Fruit fly (Drosophila melanogaster) whole organism, embryonic: ENCODE results near the gene Dlc90F.
A peak's percentile ranks its signal among the peaks of the same experiment; 100 is the strongest.

Experiments
- CG10543 ChIP-seq: fragments of 200-800 bp; sonication (Bioruptor generic); optimal IDR thresholded peaks from 3 replicates; lab custom pipeline; 2017; ENCODE audit warnings: missing biosample characterization, mild to moderate bottlenecking, missing genetic modification characterization, moderate library complexity
- CG10979 ChIP-seq: fragments of 200-800 bp; sonication (Bioruptor generic); optimal IDR thresholded peaks from 2 replicates; lab custom pipeline; 2018; ENCODE audit warnings: missing biosample characterization, mild to moderate bottlenecking, missing genetic modification characterization, moderate library complexity
- CG11093 ChIP-seq: fragments of 200-800 bp; sonication (Bioruptor generic); IDR thresholded peaks from 3 replicates; pipeline ENCODE4 v1.3.6; 2022; ENCODE audit warnings: missing biosample characterization, missing genetic modification characterization
- CG12769 ChIP-seq: fragments of 200-800 bp; sonication (Bioruptor generic); optimal IDR thresholded peaks from 2 replicates; lab custom pipeline; 2019; ENCODE audit warnings: missing biosample characterization, mild to moderate bottlenecking, missing genetic modification characterization, moderate library complexity
- CG14441 ChIP-seq: fragments of 200-800 bp; sonication (Bioruptor generic); IDR thresholded peaks from 2 replicates; pipeline ENCODE4 v1.3.6; 2022; ENCODE audit warnings: missing biosample characterization, missing genetic modification characterization
- CG15514 ChIP-seq: fragments of 200-800 bp; sonication (Bioruptor generic); optimal IDR thresholded peaks from 3 replicates; lab custom pipeline; 2017; ENCODE audit warnings: missing biosample characterization, missing genetic modification characterization, mild to moderate bottlenecking, moderate library complexity, missing genetic modification reagents
- CG16863 ChIP-seq: fragments of 200-800 bp; sonication (Bioruptor generic); optimal IDR thresholded peaks from 3 replicates; lab custom pipeline; 2016; ENCODE audit warnings: missing biosample characterization, missing genetic modification characterization
- CG17186 ChIP-seq: fragments of 200-800 bp; sonication (Bioruptor generic); optimal IDR thresholded peaks from 3 replicates; lab custom pipeline; 2017; ENCODE audit warnings: missing biosample characterization, missing genetic modification reagents, missing genetic modification characterization
- CG17328 ChIP-seq: fragments of 200-800 bp; sonication (Bioruptor generic); IDR thresholded peaks from 2 replicates; pipeline ENCODE4 v1.3.6; 2022; ENCODE audit warnings: missing biosample characterization, missing genetic modification characterization
- CG18599 ChIP-seq: fragments of 200-800 bp; sonication (Bioruptor generic); optimal IDR thresholded peaks from 3 replicates; lab custom pipeline; 2017; ENCODE audit warnings: missing biosample characterization, missing genetic modification characterization, mild to moderate bottlenecking, moderate library complexity, missing genetic modification reagents
- CG33557 ChIP-seq: fragments of 200-800 bp; sonication (Bioruptor generic); optimal IDR thresholded peaks from 2 replicates; lab custom pipeline; 2019; ENCODE audit warnings: missing biosample characterization, mild to moderate bottlenecking, missing genetic modification characterization, moderate library complexity
- CG34224 ChIP-seq: fragments of 200-800 bp; sonication (Bioruptor generic); IDR thresholded peaks from 3 replicates; pipeline ENCODE4 v1.3.6; 2022; ENCODE audit warnings: missing biosample characterization, missing genetic modification characterization; ENCODE audit not compliant: partially characterized antibody
- CG34376 ChIP-seq: fragments of 200-800 bp; sonication (Bioruptor generic); optimal IDR thresholded peaks from 2 replicates; lab custom pipeline; 2018; ENCODE audit warnings: missing biosample characterization, mild to moderate bottlenecking, missing genetic modification characterization
- CG3726 ChIP-seq: fragments of 200-800 bp; sonication (Bioruptor generic); IDR thresholded peaks from 3 replicates; pipeline ENCODE4, ENCODE4 v1.3.6; 2022; ENCODE audit warnings: missing biosample characterization, missing genetic modification characterization
- CG42726 ChIP-seq: fragments of 200-800 bp; sonication (Bioruptor generic); IDR thresholded peaks from 2 replicates; pipeline ENCODE4 v1.3.6; 2022; ENCODE audit warnings: missing biosample characterization, missing genetic modification characterization; ENCODE audit not compliant: partially characterized antibody
- CG7372 ChIP-seq: fragments of 200-800 bp; sonication (Bioruptor generic); IDR thresholded peaks from 2 replicates; pipeline ENCODE4 v1.3.6; 2022; ENCODE audit warnings: missing biosample characterization, missing genetic modification characterization
- CG9437 ChIP-seq: fragments of 200-800 bp; sonication (Bioruptor generic); optimal IDR thresholded peaks from 2 replicates; lab custom pipeline; 2018; ENCODE audit warnings: missing biosample characterization, mild to moderate bottlenecking, missing genetic modification characterization
- Deaf1 ChIP-seq: fragments of 200-800 bp; optimal IDR thresholded peaks from 3 replicates; lab custom pipeline; 2019; ENCODE audit warnings: missing biosample characterization, mild to moderate bottlenecking, missing genetic modification characterization, moderate library complexity
- Ets65A ChIP-seq: fragments of 200-800 bp; sonication (Bioruptor generic); peaks from one replicate; lab custom pipeline; 2016; ENCODE audit warnings: missing biosample characterization, missing genetic modification characterization
- H2.0 ChIP-seq: fragments of 200-800 bp; sonication (Bioruptor generic); IDR thresholded peaks from 2 replicates; pipeline ENCODE4 v1.3.6; 2022; ENCODE audit warnings: missing biosample characterization, missing genetic modification characterization
- HLH3B ChIP-seq: fragments of 200-800 bp; sonication (Bioruptor generic); IDR thresholded peaks from 2 replicates; pipeline ENCODE4 v1.3.6; 2022; ENCODE audit warnings: missing biosample characterization, missing genetic modification characterization
- Jarid2 ChIP-seq: fragments of 200-800 bp; sonication (Bioruptor generic); optimal IDR thresholded peaks from 3 replicates; lab custom pipeline; 2017; ENCODE audit warnings: mild to moderate bottlenecking, missing biosample characterization, missing genetic modification reagents, missing genetic modification characterization
- Med ChIP-seq: fragments of 200-800 bp; sonication (Bioruptor generic); peaks from one replicate; lab custom pipeline; 2016; ENCODE audit warnings: missing biosample characterization, missing genetic modification characterization, mild to moderate bottlenecking, inconsistent platforms, moderate library complexity
- Poxn ChIP-seq: fragments of 200-800 bp; sonication (Bioruptor generic); IDR thresholded peaks from 2 replicates; pipeline ENCODE4 v1.3.6; 2022; ENCODE audit warnings: missing biosample characterization, missing genetic modification characterization
- Stat92E ChIP-seq, 3 experiments: fragments of >200 bp in 2 of 3; fragments of 200-800 bp in 1 of 3; sonication (Bioruptor generic) in 1 of 3; optimal IDR thresholded peaks; 2 replicates each; lab custom pipeline; 2017 to 2019; ENCODE audit warnings: missing biosample characterization in 3 of 3, missing genetic modification characterization in 3 of 3, mild to moderate bottlenecking in 1 of 3, moderate library complexity in 1 of 3
- Trl ChIP-seq, 3 experiments: fragments of >200 bp in 2 of 3; fragments of 200-800 bp in 1 of 3; sonication (Bioruptor generic) in 1 of 3; optimal IDR thresholded peaks; 2 replicates in 1 of 3; 3 replicates in 2 of 3; lab custom pipeline; 2016 to 2017; ENCODE audit warnings: missing biosample characterization in 1 of 3, missing genetic modification characterization in 1 of 3
- abd-A ChIP-seq: fragments of 200-800 bp; sonication (Bioruptor generic); optimal IDR thresholded peaks from 3 replicates; lab custom pipeline; 2019; ENCODE audit warnings: missing biosample characterization, mild to moderate bottlenecking, missing genetic modification characterization, moderate library complexity
- chinmo ChIP-seq: fragments of 200-800 bp; sonication (Bioruptor generic); IDR thresholded peaks from 4 replicates; pipeline ENCODE4 v1.3.6; 2022; ENCODE audit warnings: missing biosample characterization, missing genetic modification characterization; ENCODE audit not compliant: partially characterized antibody
- crol ChIP-seq: fragments of 200-800 bp; sonication (Bioruptor generic); IDR thresholded peaks from 2 replicates; pipeline ENCODE4 v1.3.6; 2022; ENCODE audit warnings: missing biosample characterization, missing genetic modification characterization
- eve ChIP-seq, 2 experiments: fragments of >200 bp; optimal IDR thresholded peaks; 2 replicates each; lab custom pipeline; 2017; ENCODE audit warnings: missing biosample characterization in 2 of 2, missing genetic modification characterization in 2 of 2
- gce ChIP-seq: fragments of 200-800 bp; sonication (Bioruptor generic); IDR thresholded peaks from 3 replicates; pipeline ENCODE4 v1.3.6; 2022; ENCODE audit warnings: missing biosample characterization, missing genetic modification characterization
- h ChIP-seq: fragments of >200 bp; optimal IDR thresholded peaks from 2 replicates; lab custom pipeline; 2017
- hkb ChIP-seq, 2 experiments: fragments of 200-800 bp in 1 of 2; fragments of >200 bp in 1 of 2; sonication (Bioruptor generic) in 1 of 2; IDR thresholded peaks in 1 of 2; optimal IDR thresholded peaks in 1 of 2; 2 replicates each; pipeline versions ENCODE4 v1.3.6 to Lab custom; 2017 to 2022; ENCODE audit warnings: missing biosample characterization in 1 of 2, missing genetic modification characterization in 1 of 2
- ind ChIP-seq: fragments of 200-800 bp; sonication (Bioruptor generic); optimal IDR thresholded peaks from 3 replicates; lab custom pipeline; 2016; ENCODE audit warnings: missing biosample characterization, missing genetic modification characterization
- jumu ChIP-seq: fragments of 200-800 bp; sonication (Bioruptor generic); optimal IDR thresholded peaks from 3 replicates; lab custom pipeline; 2016; ENCODE audit warnings: missing biosample characterization, missing genetic modification characterization
- lab ChIP-seq: fragments of 200-800 bp; sonication (Bioruptor generic); optimal IDR thresholded peaks from 3 replicates; lab custom pipeline; 2017; ENCODE audit warnings: missing biosample characterization, missing genetic modification characterization, mild to moderate bottlenecking, moderate library complexity, missing genetic modification reagents
- maf-S ChIP-seq: fragments of 200-800 bp; sonication (Bioruptor generic); optimal IDR thresholded peaks from 2 replicates; lab custom pipeline; 2016; ENCODE audit warnings: missing biosample characterization, missing genetic modification characterization
- prd ChIP-seq, 3 experiments: fragments of >200 bp in 2 of 3; fragments of 200-800 bp in 1 of 3; sonication (Bioruptor generic) in 1 of 3; optimal IDR thresholded peaks in 2 of 3; IDR thresholded peaks in 1 of 3; 2 replicates in 2 of 3; 3 replicates in 1 of 3; pipeline versions ENCODE4 v1.3.6 to Lab custom; 2017 to 2022; ENCODE audit warnings: missing biosample characterization in 1 of 3, missing genetic modification characterization in 1 of 3
- rib ChIP-seq: fragments of 200-800 bp; sonication (Bioruptor generic); IDR thresholded peaks from 2 replicates; pipeline ENCODE4 v1.3.6; 2022; ENCODE audit warnings: missing biosample characterization, missing genetic modification characterization
- scrt ChIP-seq: fragments of 200-800 bp; sonication (Bioruptor generic); optimal IDR thresholded peaks from 2 replicates; lab custom pipeline; 2018; ENCODE audit warnings: missing biosample characterization, mild to moderate bottlenecking, missing genetic modification characterization, moderate library complexity
- sd ChIP-seq: fragments of 200-800 bp; sonication (Bioruptor generic); optimal IDR thresholded peaks from 3 replicates; lab custom pipeline; 2018; ENCODE audit warnings: missing biosample characterization, mild to moderate bottlenecking, missing genetic modification characterization, moderate library complexity
- sna ChIP-seq: fragments of 200-800 bp; sonication (Bioruptor generic); IDR thresholded peaks from 2 replicates; pipeline ENCODE4 v1.3.6; 2022; ENCODE audit warnings: missing biosample characterization, missing genetic modification characterization; ENCODE audit not compliant: partially characterized antibody
- so ChIP-seq: fragments of 200-800 bp; sonication (Bioruptor generic); IDR thresholded peaks from 3 replicates; pipeline ENCODE4 v1.3.6; 2022; ENCODE audit warnings: missing biosample characterization, missing genetic modification characterization
- tap ChIP-seq: fragments of 200-800 bp; optimal IDR thresholded peaks from 3 replicates; lab custom pipeline; 2019; ENCODE audit warnings: missing biosample characterization, mild to moderate bottlenecking, missing genetic modification characterization, moderate library complexity
- wdn ChIP-seq: fragments of 200-800 bp; sonication (Bioruptor generic); IDR thresholded peaks from 2 replicates; pipeline ENCODE4 v1.3.6; 2022; ENCODE audit warnings: missing biosample characterization, missing genetic modification characterization
- z ChIP-seq: fragments of 200-800 bp; sonication (Bioruptor generic); IDR thresholded peaks from 3 replicates; pipeline ENCODE4 v1.3.6; 2022; ENCODE audit warnings: missing biosample characterization, missing genetic modification characterization

The Dlc90F gene

DNA sequence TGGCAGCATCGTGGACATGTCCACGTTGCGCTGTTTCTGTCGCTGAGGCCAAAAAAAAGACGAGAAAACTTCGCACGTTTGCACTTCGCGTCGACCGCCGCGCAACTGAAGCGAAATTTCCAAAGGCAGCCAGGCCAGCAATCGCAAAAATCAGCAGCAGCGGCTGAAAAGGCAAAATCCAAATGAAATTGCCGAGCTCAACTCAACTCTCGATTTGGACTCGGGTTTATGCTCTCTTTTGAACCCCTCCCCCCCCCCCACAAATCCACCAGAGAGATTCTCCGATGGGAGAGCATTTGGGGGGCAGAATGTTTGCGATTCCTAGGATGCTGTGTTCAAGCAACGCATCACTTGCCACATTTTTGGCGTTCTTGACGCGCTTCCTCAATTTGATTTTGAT, 15.3 kb downstream of the Dlc90F start, which contains the start of gene PKD (continued):
- TF ChIP-seq Stat92E (GFP tag; optimal IDR thresholded peaks at IDR 0.05; lab: Kevin White, UChicago) (no peak), z (GFP tag; lab: Robert Waterston, UW) (peak; percentile 54; the same call in 1 of the 3 replicates), CG10543 (peak; percentile 16), CG17186 (no peak), Trl (optimal IDR thresholded peaks at IDR 0.05; lab: Kevin White, UChicago) (peak in 1 of 2 experiments; percentile 56), Trl (GFP tag; optimal IDR thresholded peaks at IDR 0.05; lab: Kevin White, UChicago) (no peak), Poxn (no peak), chinmo (GFP tag; lab: Robert Waterston, UW) (0 out of 4 replicates have a peak, but pooled peaks have one; percentile 53), crol (peak; percentile 77), sd (tag; lab: Kevin White, UChicago) (peak; percentile 71), so (GFP tag; lab: Robert Waterston, UW) (0 out of 3 replicates have a peak, but pooled peaks have one; percentile 25), CG15514 (GFP tag; lab: Kevin White, UChicago) (peak; percentile 1), Deaf1 (peak; percentile 87), CG3726 (0 out of 3 replicates have a peak, but pooled peaks have one; percentile 23), CG42726 (peak; percentile 51; the same call in 1 of the 2 replicates), scrt (GFP tag; lab: Kevin White, UChicago) (peak; percentile 41), CG11093 (GFP tag; lab: Robert Waterston, UW) (no peak), tap (tag; lab: Kevin White, UChicago) (no peak), CG7372 (no peak), CG34376 (GFP tag; lab: Kevin White, UChicago) (peak; percentile 24), Jarid2 (GFP tag; lab: Kevin White, UChicago) (peak; percentile 10), CG33557 (GFP tag; lab: Kevin White, UChicago) (no peak), ind (GFP tag; lab: Kevin White, UChicago) (no peak), CG18599 (GFP tag; lab: Kevin White, UChicago) (no peak), CG10979 (no peak), prd (optimal IDR thresholded peaks at IDR 0.05; lab: Kevin White, UChicago) (no peak), prd (GFP tag; IDR thresholded peaks at IDR 0.05; lab: Robert Waterston, UW) (0 out of 3 replicates have a peak, but pooled peaks have one; percentile 16), Med (GFP tag; lab: Kevin White, UChicago) (peak; percentile 65), hkb (optimal IDR thresholded peaks at IDR 0.05; lab: Kevin White, UChicago) (no peak), hkb (GFP tag; IDR thresholded peaks at IDR 0.05; lab: Robert Waterston, UW) (0 out of 2 replicates have a peak, but pooled peaks have one; percentile 13), rib (GFP tag; lab: Robert Waterston, UW) (0 out of 2 replicates have a peak, but pooled peaks have one; percentile 26), abd-A (tag; lab: Kevin White, UChicago) (peak; percentile 80), CG34224 (GFP tag; lab: Robert Waterston, UW) (0 out of 3 replicates have a peak, but pooled peaks have one; percentile 37), wdn (GFP tag; lab: Robert Waterston, UW) (0 out of 2 replicates have a peak, but pooled peaks have one; percentile 36), maf-S (GFP tag; lab: Kevin White, UChicago) (no peak)

DNA sequence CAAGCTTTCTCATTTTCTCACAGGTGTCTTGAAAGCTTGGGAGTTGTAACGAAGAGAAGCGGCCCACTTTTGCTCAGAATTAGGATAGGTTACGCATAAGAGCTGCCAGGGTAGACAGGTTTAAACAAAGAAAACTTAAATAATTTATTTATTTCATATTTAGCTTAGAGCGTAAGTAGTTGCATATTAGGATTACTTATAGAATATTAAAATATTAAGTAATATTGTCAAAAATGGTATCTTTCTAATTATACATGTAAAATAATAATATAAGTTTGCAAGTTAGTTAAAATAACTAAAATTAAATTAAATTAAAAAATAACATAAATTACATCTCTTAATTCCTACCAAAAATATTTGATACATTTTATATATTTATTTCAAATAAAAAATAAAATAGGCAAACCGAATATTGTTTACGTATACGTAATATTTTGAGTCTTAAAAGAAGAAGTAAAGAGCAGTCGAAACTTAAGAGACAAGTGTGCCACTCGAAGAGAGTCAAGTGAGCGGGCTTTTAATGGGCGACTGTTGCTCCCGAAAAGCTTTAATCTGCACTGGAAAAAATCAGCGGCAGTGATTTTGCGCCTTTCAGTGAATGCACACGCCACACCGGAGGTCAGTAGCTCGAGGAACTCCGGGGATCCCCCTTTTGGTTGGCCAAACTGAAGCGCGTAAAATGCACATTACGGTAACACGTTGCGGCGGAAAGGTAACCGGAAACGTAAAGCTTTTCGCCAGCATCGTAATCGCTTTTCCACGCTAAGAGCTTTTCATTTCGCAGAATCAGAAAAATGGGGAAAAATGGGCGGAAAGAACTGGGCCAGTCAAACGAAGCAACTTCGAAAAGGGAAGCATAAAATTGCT, 16.0 kb downstream of the Dlc90F start:
- TF ChIP-seq lab (GFP tag; lab: Kevin White, UChicago) (peak; percentile 58), sna (GFP tag; lab: Robert Waterston, UW) (no peak), CG16863 (GFP tag; lab: Kevin White, UChicago) (peak; percentile 8), CG17328 (GFP tag; lab: Robert Waterston, UW) (peak; percentile 45; the same call in 1 of the 2 replicates), chinmo (GFP tag; lab: Robert Waterston, UW) (0 out of 4 replicates have a peak, but pooled peaks have one; percentile 54), H2.0 (peak; percentile 41; the same call in 1 of the 2 replicates), CG14441 (peak; percentile 46; the same call in 1 of the 2 replicates), CG9437 (GFP tag; lab: Kevin White, UChicago) (peak; percentile 74), eve (GFP tag; optimal IDR thresholded peaks at IDR 0.05; lab: Kevin White, UChicago) (no peak), gce (GFP tag; lab: Robert Waterston, UW) (0 out of 3 replicates have a peak, but pooled peaks have one; percentile 26), CG12769 (tag; lab: Kevin White, UChicago) (peak; percentile 73), jumu (GFP tag; lab: Kevin White, UChicago) (no peak), h (no peak), Ets65A (GFP tag; lab: Kevin White, UChicago) (peak; percentile 88), HLH3B (GFP tag; lab: Robert Waterston, UW) (peak; percentile 31; the same call in 1 of the 2 replicates)
